Worm (Caenorhabditis elegans) whole organism, early embryonic: ENCODE results near the gene eral-1.

Source experiments
- B0310.2 ChIP-seq: sonication (generic microtip); optimal IDR thresholded peaks from 2 replicates; lab custom pipeline; 2016; ENCODE audit warnings: mild to moderate bottlenecking, missing genetic modification characterization, missing compliant biosample characterization
- F13C5.2 ChIP-seq: sonication (generic microtip); optimal IDR thresholded peaks from 2 replicates; lab custom pipeline; 2017; ENCODE audit warnings: mild to moderate bottlenecking, missing genetic modification characterization, inconsistent platforms, missing compliant biosample characterization
- ama-1 ChIP-seq: fragments of 150-350 bp; optimal IDR thresholded peaks from 2 replicates; lab custom pipeline; 2014
- ceh-13 ChIP-seq: fragments of 200-800 bp; sonication (Bioruptor generic); optimal IDR thresholded peaks from 2 replicates; lab custom pipeline; 2018; ENCODE audit warnings: mild to moderate bottlenecking, missing genetic modification characterization, missing compliant biosample characterization
- ets-7 ChIP-seq: sonication (generic microtip); optimal IDR thresholded peaks from 2 replicates; lab custom pipeline; 2016; ENCODE audit warnings: missing genotype, missing genetic modification characterization, missing compliant biosample characterization
- hmbx-1 ChIP-seq: sonication (generic microtip); optimal IDR thresholded peaks from 2 replicates; lab custom pipeline; 2016; ENCODE audit warnings: mild to moderate bottlenecking, missing genetic modification characterization, missing compliant biosample characterization
- hmg-4 ChIP-seq: fragments of 200-800 bp; sonication (Bioruptor generic); optimal IDR thresholded peaks from 2 replicates; lab custom pipeline; 2018; ENCODE audit warnings: mild to moderate bottlenecking, missing genetic modification characterization, missing compliant biosample characterization
- hnd-1 ChIP-seq: sonication (generic microtip); optimal IDR thresholded peaks from 2 replicates; lab custom pipeline; 2016; ENCODE audit warnings: missing genetic modification characterization, missing compliant biosample characterization
- pes-1 ChIP-seq: fragments of 200-800 bp; sonication (Bioruptor generic); IDR thresholded peaks from 2 replicates; pipeline ENCODE4 v1.3.6; 2022; ENCODE audit warnings: missing genetic modification reagents, missing genetic modification characterization, missing compliant biosample characterization
- scrt-1 ChIP-seq: fragments of 200-800 bp; sonication (Bioruptor generic); IDR thresholded peaks from 2 replicates; pipeline ENCODE4 v1.3.6; 2022; ENCODE audit warnings: missing genetic modification characterization, missing compliant biosample characterization
- sea-1 ChIP-seq: fragments of 200-800 bp; sonication (Bioruptor generic); conservative IDR thresholded peaks from 2 replicates; pipeline ENCODE4 v1.3.6; 2022; ENCODE audit warnings: missing genetic modification characterization, missing compliant biosample characterization
- tra-4 ChIP-seq: sonication (generic microtip); optimal IDR thresholded peaks from 2 replicates; lab custom pipeline; 2017; ENCODE audit warnings: missing genetic modification characterization, missing compliant biosample characterization

DNA sequence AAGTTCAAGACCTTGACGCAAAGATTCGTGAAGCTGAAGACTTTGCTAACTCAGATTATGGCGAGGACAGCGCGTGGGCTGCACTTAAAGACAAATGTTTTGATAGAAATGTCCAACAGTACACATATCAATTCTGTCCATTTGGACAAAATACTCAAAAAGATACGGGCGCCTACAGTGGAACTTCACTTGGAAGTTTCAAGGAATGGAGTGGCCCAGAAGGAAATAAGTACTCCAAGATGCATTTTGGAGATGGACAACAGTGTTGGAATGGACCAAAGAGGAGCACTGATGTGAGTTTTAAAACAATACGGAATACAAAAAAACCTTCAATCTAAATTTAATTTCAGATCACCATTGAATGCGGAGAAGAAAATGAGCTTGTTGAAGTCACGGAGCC lies 36.4 kb upstream of the eral-1 start:
- TF ChIP-seq sea-1 (GFP tag; lab: Robert Waterston, UW) (no peak), hnd-1 (no peak), ama-1 (lab: Kevin White, UChicago) (no peak), ceh-13 (GFP tag; lab: Kevin White, UChicago) (no peak), pes-1 (no peak), tra-4 (tag; lab: Kevin White, UChicago) (no peak), scrt-1 (no peak), B0310.2 (tag; lab: Kevin White, UChicago) (no peak), hmbx-1 (tag; lab: Kevin White, UChicago) (no peak), F13C5.2 (tag; lab: Kevin White, UChicago) (no peak), ets-7 (no peak), hmg-4 (GFP tag; lab: Kevin White, UChicago) (no peak)
